Fruit fly (Drosophila melanogaster) whole organism, embryonic: ENCODE measurements around the gene CG18473.
A peak's percentile ranks its signal among the peaks of the same experiment; 100 is the strongest.

Source experiments
- ATbp ChIP-seq: fragments of 200-800 bp; sonication (Bioruptor generic); optimal IDR thresholded peaks from 2 replicates; lab custom pipeline; 2017; ENCODE audit warnings: missing biosample characterization, mild to moderate bottlenecking, missing genetic modification characterization, missing genetic modification reagents
- B-H2 ChIP-seq: fragments of 200-800 bp; sonication (Bioruptor generic); optimal IDR thresholded peaks from 2 replicates; lab custom pipeline; 2018; ENCODE audit warnings: missing biosample characterization, mild to moderate bottlenecking, missing genetic modification characterization
- CG12659 ChIP-seq: fragments of 200-800 bp; sonication (Bioruptor generic); optimal IDR thresholded peaks from 3 replicates; lab custom pipeline; 2017; ENCODE audit warnings: mild to moderate bottlenecking, missing biosample characterization, missing genetic modification reagents, missing genetic modification characterization
- CG12769 ChIP-seq: fragments of 200-800 bp; sonication (Bioruptor generic); optimal IDR thresholded peaks from 2 replicates; lab custom pipeline; 2019; ENCODE audit warnings: missing biosample characterization, mild to moderate bottlenecking, missing genetic modification characterization, moderate library complexity
- CG17328 ChIP-seq: fragments of 200-800 bp; sonication (Bioruptor generic); IDR thresholded peaks from 2 replicates; pipeline ENCODE4 v1.3.6; 2022; ENCODE audit warnings: missing biosample characterization, missing genetic modification characterization
- CG18599 ChIP-seq: fragments of 200-800 bp; sonication (Bioruptor generic); optimal IDR thresholded peaks from 3 replicates; lab custom pipeline; 2017; ENCODE audit warnings: missing biosample characterization, missing genetic modification characterization, mild to moderate bottlenecking, moderate library complexity, missing genetic modification reagents
- CG32772 ChIP-seq: fragments of 200-800 bp; sonication (Bioruptor generic); IDR thresholded peaks from 2 replicates; pipeline ENCODE4 v1.3.6; 2022; ENCODE audit warnings: missing biosample characterization, missing genetic modification characterization
- CG3838 ChIP-seq: fragments of 200-800 bp; sonication (Bioruptor generic); optimal IDR thresholded peaks from 3 replicates; lab custom pipeline; 2016; ENCODE audit warnings: missing biosample characterization, missing genetic modification characterization
- CG4854 ChIP-seq: fragments of 200-800 bp; sonication (Bioruptor generic); optimal IDR thresholded peaks from 2 replicates; lab custom pipeline; 2016; ENCODE audit warnings: missing biosample characterization, missing genetic modification characterization, inconsistent platforms
- CG6175 ChIP-seq: fragments of 200-800 bp; sonication (Bioruptor generic); IDR thresholded peaks from 3 replicates; pipeline ENCODE4 v1.3.6; 2022; ENCODE audit warnings: missing biosample characterization, missing genetic modification characterization
- CG7839 ChIP-seq: fragments of 200-800 bp; sonication (Bioruptor generic); optimal IDR thresholded peaks from 3 replicates; lab custom pipeline; 2018; ENCODE audit warnings: missing biosample characterization, mild to moderate bottlenecking, missing genetic modification characterization, moderate library complexity
- CG8290 ChIP-seq, 3 experiments: fragments of 200-800 bp; sonication (Bioruptor generic); optimal IDR thresholded peaks; 2 replicates each; lab custom pipeline; 2016 to 2019; ENCODE audit warnings: missing biosample characterization in 3 of 3, missing genetic modification characterization in 3 of 3, mild to moderate bottlenecking in 2 of 3, moderate library complexity in 1 of 3
- CG8478 ChIP-seq: fragments of >200 bp; optimal IDR thresholded peaks from 2 replicates; lab custom pipeline; 2018
- CG8765 ChIP-seq: fragments of 200-800 bp; sonication (Bioruptor generic); IDR thresholded peaks from 2 replicates; pipeline ENCODE4 v1.3.6; 2022; ENCODE audit warnings: missing biosample characterization, missing genetic modification characterization
- Chrac-16 ChIP-seq: fragments of 200-800 bp; sonication (Bioruptor generic); optimal IDR thresholded peaks from 3 replicates; lab custom pipeline; 2016; ENCODE audit warnings: missing biosample characterization, missing genetic modification characterization
- D19A ChIP-seq: fragments of 200-800 bp; optimal IDR thresholded peaks from 3 replicates; lab custom pipeline; 2019; ENCODE audit warnings: missing biosample characterization, mild to moderate bottlenecking, missing genetic modification characterization, moderate library complexity
- Deaf1 ChIP-seq: fragments of 200-800 bp; optimal IDR thresholded peaks from 3 replicates; lab custom pipeline; 2019; ENCODE audit warnings: missing biosample characterization, mild to moderate bottlenecking, missing genetic modification characterization, moderate library complexity
- Dip2 ChIP-seq: fragments of 200-800 bp; sonication (Bioruptor generic); IDR thresholded peaks from 2 replicates; pipeline ENCODE4 v1.3.6; 2022; ENCODE audit warnings: missing biosample characterization, missing genetic modification characterization
- Eip74EF ChIP-seq, 2 experiments: fragments of 200-800 bp in 1 of 2; fragments of >200 bp in 1 of 2; sonication (Bioruptor generic) in 1 of 2; optimal IDR thresholded peaks; 2 replicates each; lab custom pipeline; 2017 to 2019; ENCODE audit warnings: missing biosample characterization in 2 of 2, missing genetic modification characterization in 2 of 2, mild to moderate bottlenecking in 1 of 2, moderate library complexity in 1 of 2
- HLHmδ ChIP-seq: fragments of 200-800 bp; sonication (Bioruptor generic); optimal IDR thresholded peaks from 2 replicates; lab custom pipeline; 2018; ENCODE audit warnings: missing biosample characterization, mild to moderate bottlenecking, missing genetic modification characterization, moderate library complexity
- HmgZ ChIP-seq: fragments of 200-800 bp; sonication (Bioruptor generic); optimal IDR thresholded peaks from 2 replicates; lab custom pipeline; 2018; ENCODE audit warnings: missing biosample characterization, mild to moderate bottlenecking, missing genetic modification characterization
- Hr39 ChIP-seq: fragments of >200 bp; optimal IDR thresholded peaks from 2 replicates; lab custom pipeline; 2017
- Lhr ChIP-seq: fragments of 200-800 bp; sonication (Bioruptor generic); optimal IDR thresholded peaks from 3 replicates; lab custom pipeline; 2017; ENCODE audit warnings: mild to moderate bottlenecking, missing biosample characterization, missing genetic modification reagents, missing genetic modification characterization
- MTF-1 ChIP-seq: fragments of 200-800 bp; sonication (Bioruptor generic); optimal IDR thresholded peaks from 2 replicates; lab custom pipeline; 2018; ENCODE audit warnings: missing biosample characterization, mild to moderate bottlenecking, missing genetic modification characterization, borderline replicate concordance
- Meics ChIP-seq: fragments of 200-800 bp; sonication (Bioruptor generic); optimal IDR thresholded peaks from 2 replicates; lab custom pipeline; 2017; ENCODE audit warnings: missing biosample characterization, mild to moderate bottlenecking, missing genetic modification characterization
- NC2β ChIP-seq: fragments of 200-800 bp; sonication (Bioruptor generic); optimal IDR thresholded peaks from 2 replicates; lab custom pipeline; 2016; ENCODE audit warnings: missing biosample characterization, missing genetic modification characterization
- Nf-YB ChIP-seq: fragments of 200-800 bp; sonication (Bioruptor generic); optimal IDR thresholded peaks from 3 replicates; lab custom pipeline; 2019; ENCODE audit warnings: missing biosample characterization, mild to moderate bottlenecking, missing genetic modification characterization, moderate library complexity
- PHDP ChIP-seq: fragments of 200-800 bp; sonication (Bioruptor generic); optimal IDR thresholded peaks from 3 replicates; lab custom pipeline; 2018; ENCODE audit warnings: missing biosample characterization, mild to moderate bottlenecking, missing genetic modification characterization, moderate library complexity
- Ptx1 ChIP-seq: fragments of 200-800 bp; sonication (Bioruptor generic); IDR thresholded peaks from 2 replicates; pipeline ENCODE4 v1.3.6; 2022; ENCODE audit warnings: missing biosample characterization, missing genetic modification characterization
- Sox100B ChIP-seq: fragments of 200-800 bp; sonication (Bioruptor generic); optimal IDR thresholded peaks from 3 replicates; lab custom pipeline; 2018; ENCODE audit warnings: missing biosample characterization, mild to moderate bottlenecking, missing genetic modification characterization
- Spps ChIP-seq: fragments of 200-800 bp; sonication (Bioruptor generic); optimal IDR thresholded peaks from 2 replicates; lab custom pipeline; 2018; ENCODE audit warnings: missing biosample characterization, mild to moderate bottlenecking, missing genetic modification characterization
- Sry-β ChIP-seq: fragments of 200-800 bp; sonication (Bioruptor generic); optimal IDR thresholded peaks from 2 replicates; lab custom pipeline; 2018; ENCODE audit warnings: missing biosample characterization, mild to moderate bottlenecking, missing genetic modification characterization, moderate library complexity
- Usf ChIP-seq: fragments of 200-800 bp; sonication (Bioruptor generic); optimal IDR thresholded peaks from 2 replicates; lab custom pipeline; 2017; ENCODE audit warnings: missing genotype, missing biosample characterization, missing genetic modification characterization
- amos ChIP-seq: fragments of 200-800 bp; sonication (Bioruptor generic); IDR thresholded peaks from 2 replicates; pipeline ENCODE4 v1.3.6; 2022; ENCODE audit warnings: missing biosample characterization, missing genetic modification characterization; ENCODE audit not compliant: partially characterized antibody
- ash1 ChIP-seq: fragments of 200-800 bp; sonication (Bioruptor generic); optimal IDR thresholded peaks from 2 replicates; lab custom pipeline; 2018; ENCODE audit warnings: missing biosample characterization, mild to moderate bottlenecking, missing genetic modification characterization
- bab2 ChIP-seq: fragments of 200-800 bp; sonication (Bioruptor generic); optimal IDR thresholded peaks from 2 replicates; lab custom pipeline; 2016; ENCODE audit warnings: missing biosample characterization, missing genetic modification characterization
- bsh ChIP-seq, 2 experiments: fragments of 200-800 bp; sonication (Bioruptor generic); optimal IDR thresholded peaks; 2 replicates each; lab custom pipeline; 2017 to 2018; ENCODE audit warnings: mild to moderate bottlenecking in 2 of 2, missing biosample characterization in 2 of 2, missing genetic modification characterization in 2 of 2, moderate library complexity in 1 of 2
- dpn ChIP-seq, 2 experiments: fragments of 200-800 bp; sonication (Bioruptor generic); optimal IDR thresholded peaks; 3 replicates each; lab custom pipeline; 2016; ENCODE audit warnings: missing biosample characterization in 2 of 2, missing genetic modification characterization in 2 of 2
- dysf ChIP-seq: fragments of 200-800 bp; sonication (Bioruptor generic); IDR thresholded peaks from 3 replicates; pipeline ENCODE4 v1.3.6; 2022; ENCODE audit warnings: missing biosample characterization, missing genetic modification characterization
- gcm2 ChIP-seq: fragments of 200-800 bp; sonication (Bioruptor generic); optimal IDR thresholded peaks from 2 replicates; lab custom pipeline; 2016; ENCODE audit warnings: missing biosample characterization, missing genetic modification characterization
- gem ChIP-seq: fragments of 200-800 bp; sonication (Bioruptor generic); optimal IDR thresholded peaks from 2 replicates; lab custom pipeline; 2019; ENCODE audit warnings: missing biosample characterization, mild to moderate bottlenecking, missing genetic modification characterization, moderate library complexity
- hb ChIP-seq: fragments of 200-800 bp; sonication (Bioruptor generic); IDR thresholded peaks from 3 replicates; pipeline ENCODE4 v1.3.6; 2022; ENCODE audit warnings: missing biosample characterization, missing genetic modification characterization; ENCODE audit not compliant: partially characterized antibody
- jigr1 ChIP-seq: fragments of 200-800 bp; sonication (Bioruptor generic); IDR thresholded peaks from 3 replicates; pipeline ENCODE4 v1.3.6; 2022; ENCODE audit warnings: missing biosample characterization, missing genetic modification characterization
- lov ChIP-seq, 2 experiments: fragments of 200-800 bp in 1 of 2; fragments of >200 bp in 1 of 2; sonication (Bioruptor generic) in 1 of 2; IDR thresholded peaks in 1 of 2; optimal IDR thresholded peaks in 1 of 2; 2 replicates in 1 of 2; 3 replicates in 1 of 2; pipeline versions ENCODE4 v1.3.6 to Lab custom; 2017 to 2022; ENCODE audit warnings: missing biosample characterization in 1 of 2, missing genetic modification characterization in 1 of 2
- row ChIP-seq: fragments of 200-800 bp; sonication (Bioruptor generic); IDR thresholded peaks from 3 replicates; pipeline ENCODE4 v1.3.6; 2022; ENCODE audit warnings: missing biosample characterization, missing genetic modification characterization
- seq ChIP-seq: fragments of 200-800 bp; sonication (Bioruptor generic); IDR thresholded peaks from 2 replicates; pipeline ENCODE4 v1.3.6; 2022; ENCODE audit warnings: missing biosample characterization, missing genetic modification characterization
- slbo ChIP-seq: fragments of 200-800 bp; sonication (Bioruptor generic); IDR thresholded peaks from 2 replicates; pipeline ENCODE4 v1.3.6; 2022; ENCODE audit warnings: missing biosample characterization, missing genetic modification characterization
- tgo ChIP-seq: fragments of 200-800 bp; sonication (Bioruptor generic); IDR thresholded peaks from 3 replicates; pipeline ENCODE4 v1.3.6; 2022; ENCODE audit warnings: missing biosample characterization, missing genetic modification characterization
- tio ChIP-seq: fragments of 200-800 bp; sonication (Bioruptor generic); optimal IDR thresholded peaks from 2 replicates; lab custom pipeline; 2017; ENCODE audit warnings: missing biosample characterization, missing genetic modification characterization, inconsistent platforms
- vvl ChIP-seq: fragments of 200-800 bp; sonication (Bioruptor generic); IDR thresholded peaks from 2 replicates; pipeline ENCODE4 v1.3.6; 2022; ENCODE audit warnings: missing biosample characterization, missing genetic modification characterization

Gene CG18473

dm6 chr3R:9344791-9345208 is 18.3 kb upstream of the CG18473 start (continued):
- no peak for TF ChIP-seq Sry-β (GFP tag; lab: Kevin White, UChicago)
- no peak for TF ChIP-seq seq (GFP tag; lab: Robert Waterston, UW)
- peak; percentile 80 for TF ChIP-seq gem
- TF ChIP-seq tgo = peak; percentile 36; the same call in 1 of the 3 replicates
- no peak for TF ChIP-seq Deaf1 (tag; lab: Kevin White, UChicago)
- TF ChIP-seq Ptx1 (GFP tag; lab: Robert Waterston, UW) = peak; percentile 47; the same call in 1 of the 2 replicates
- no peak for TF ChIP-seq lov (optimal IDR thresholded peaks at IDR 0.05; lab: Kevin White, UChicago)
- TF ChIP-seq lov (GFP tag; IDR thresholded peaks at IDR 0.05; lab: Robert Waterston, UW) = no peak
- TF ChIP-seq Nf-YB = peak; percentile 14
- no peak for TF ChIP-seq CG32772 (GFP tag; lab: Robert Waterston, UW)
- no peak for TF ChIP-seq HmgZ
- TF ChIP-seq CG4854 = no peak
- TF ChIP-seq CG18599 (GFP tag; lab: Kevin White, UChicago) = peak; percentile 54
- peak; percentile 57 for TF ChIP-seq PHDP (tag; lab: Kevin White, UChicago)
- TF ChIP-seq CG3838 (GFP tag; lab: Kevin White, UChicago) = no peak
- peak in 1 of 2 experiments; percentile 51 for TF ChIP-seq bsh (GFP tag; optimal IDR thresholded peaks at IDR 0.05; lab: Kevin White, UChicago)
- peak; percentile 36 for TF ChIP-seq bab2 (GFP tag; lab: Kevin White, UChicago)
- peak; percentile 35 to 47 for TF ChIP-seq dpn (GFP tag; optimal IDR thresholded peaks at IDR 0.05; lab: Kevin White, UChicago)
- TF ChIP-seq tio = peak; percentile 26
- TF ChIP-seq ATbp (GFP tag; lab: Kevin White, UChicago) = peak; percentile 16
- peak; percentile 7 for TF ChIP-seq Chrac-16 (GFP tag; lab: Kevin White, UChicago)
- peak in 1 of 2 experiments; percentile 42 for TF ChIP-seq Eip74EF (GFP tag; optimal IDR thresholded peaks at IDR 0.05; lab: Kevin White, UChicago)
- no peak for TF ChIP-seq gcm2 (GFP tag; lab: Kevin White, UChicago)
- no peak for TF ChIP-seq NC2β
- TF ChIP-seq Meics = peak; percentile 42
- no peak for TF ChIP-seq CG12769 (tag; lab: Kevin White, UChicago)
- TF ChIP-seq dysf (GFP tag; lab: Robert Waterston, UW) = peak; percentile 48; the same call in 2 of the 3 replicates
- peak; percentile 60 for TF ChIP-seq slbo
- TF ChIP-seq HLHmδ (GFP tag; lab: Kevin White, UChicago) = no peak
- peak; percentile 64 for TF ChIP-seq Sox100B (GFP tag; lab: Kevin White, UChicago)
- TF ChIP-seq Usf = no peak
- TF ChIP-seq amos = no peak
- TF ChIP-seq jigr1 (GFP tag; lab: Robert Waterston, UW) = no peak
- no peak for TF ChIP-seq Lhr (GFP tag; lab: Kevin White, UChicago)
- TF ChIP-seq Dip2 (GFP tag; lab: Robert Waterston, UW) = no peak
- TF ChIP-seq CG7839 (tag; lab: Kevin White, UChicago) = peak; percentile 54
- no peak for TF ChIP-seq B-H2
- no peak for TF ChIP-seq ash1 (GFP tag; lab: Kevin White, UChicago)
- peak; percentile 63 for TF ChIP-seq D19A (tag; lab: Kevin White, UChicago)
- TF ChIP-seq CG12659 = peak; percentile 59
- no peak for TF ChIP-seq CG8290 (GFP tag; optimal IDR thresholded peaks at IDR 0.05; lab: Kevin White, UChicago)
- no peak for TF ChIP-seq CG8290 (tag; optimal IDR thresholded peaks at IDR 0.05; lab: Kevin White, UChicago)
- TF ChIP-seq row (GFP tag; lab: Robert Waterston, UW) = peak; percentile 54; the same call in 2 of the 3 replicates
- no peak for TF ChIP-seq hb (GFP tag; lab: Robert Waterston, UW)
- TF ChIP-seq vvl (GFP tag; lab: Robert Waterston, UW) = peak; percentile 57
- TF ChIP-seq CG8765 (GFP tag; lab: Robert Waterston, UW) = no peak
- no peak for TF ChIP-seq Hr39 (lab: Kevin White, UChicago)
- TF ChIP-seq Spps = no peak
- TF ChIP-seq MTF-1 = no peak
- TF ChIP-seq CG8478 (lab: Kevin White, UChicago) = no peak
- peak; percentile 60 for TF ChIP-seq CG17328
- no peak for TF ChIP-seq CG6175 (GFP tag; lab: Robert Waterston, UW)
